Fruit fly (Drosophila melanogaster) whole organism, prepupa: ENCODE data around the gene toe.

ENCODE experiments used
- Eip75B ChIP-seq: fragments of 200-800 bp; sonication (Bioruptor generic); optimal IDR thresholded peaks from 3 replicates; lab custom pipeline; 2016; ENCODE audit warnings: missing biosample characterization, missing genetic modification characterization
- Ets21C ChIP-seq: fragments of 200-800 bp; sonication (Bioruptor generic); optimal IDR thresholded peaks from 3 replicates; lab custom pipeline; 2016; ENCODE audit warnings: missing biosample characterization, missing genetic modification characterization
- Hr39 ChIP-seq: fragments of 200-800 bp; sonication (Bioruptor generic); optimal IDR thresholded peaks from 2 replicates; lab custom pipeline; 2016; ENCODE audit warnings: missing biosample characterization, missing genetic modification characterization
- Sox15 ChIP-seq: fragments of 200-800 bp; sonication (Bioruptor generic); optimal IDR thresholded peaks from 3 replicates; lab custom pipeline; 2016; ENCODE audit warnings: missing biosample characterization, missing genetic modification characterization

DNA sequence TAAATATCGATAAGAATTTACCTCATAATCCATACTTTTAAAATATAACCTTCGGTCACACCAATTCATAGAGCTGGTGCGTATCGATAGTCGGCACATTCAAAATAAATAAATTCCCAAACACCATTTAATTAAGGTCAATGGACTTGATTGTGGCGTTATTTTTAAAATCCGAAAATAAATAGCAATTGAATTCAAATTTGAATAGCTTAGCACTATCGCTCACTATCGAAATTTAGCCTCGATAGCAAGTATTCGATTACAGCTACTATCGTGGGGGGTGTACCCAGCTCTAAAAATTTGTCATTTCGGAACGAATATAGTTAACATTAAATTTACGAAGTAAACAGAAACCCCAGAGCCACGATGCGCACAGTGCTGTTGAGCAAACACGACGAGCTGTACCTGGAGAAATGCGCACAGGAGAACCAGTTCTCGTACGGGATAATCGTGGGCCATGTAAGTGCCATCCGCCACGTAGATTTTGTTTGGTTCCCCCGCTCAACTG lies 39.1 kb upstream of the toe start, which contains the start of gene CG10616:
- TF ChIP-seq Sox15 (GFP tag; lab: Kevin White, UChicago) (no peak), Hr39 (no peak), Eip75B (no peak), Ets21C (GFP tag; lab: Kevin White, UChicago) (no peak)
